Fruit fly (Drosophila melanogaster): ENCODE measurements around the gene Abcd3.

Abcd3 gene

DNA sequence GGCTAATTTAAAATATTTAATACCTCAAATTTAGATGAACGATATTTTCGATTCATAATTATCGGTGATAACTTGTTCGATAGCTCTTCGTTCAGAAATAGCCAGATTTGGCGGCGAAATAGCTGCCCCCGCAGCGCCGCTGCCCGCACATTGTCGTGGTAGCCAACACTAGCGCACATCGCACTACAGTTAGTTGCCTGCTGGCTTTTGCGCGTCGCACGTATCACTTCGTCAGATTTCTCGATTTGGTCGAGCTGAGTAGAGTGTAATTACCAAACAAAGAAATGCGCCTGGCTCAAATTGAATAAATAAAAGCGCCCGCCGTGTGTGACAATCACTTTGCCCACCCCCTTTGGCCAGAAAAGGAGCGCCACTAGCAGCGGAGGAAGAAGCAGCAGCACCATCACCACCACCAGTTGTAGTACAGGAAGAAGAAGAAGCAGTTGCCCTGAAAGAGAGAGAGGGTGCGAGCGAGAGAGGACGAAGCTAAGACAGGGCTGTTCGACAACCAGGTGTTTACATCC, at the start of gene Abcd3:
TSS of gene Abcd3 (plus strand) at position 145 of the 524 bp plus-strand sequence.
- TF ChIP-seq insv (optimal IDR thresholded peaks at IDR 0.05), result no peak
- TF ChIP-seq h (optimal IDR thresholded peaks at IDR 0.05), result no peak
- TF ChIP-seq Myc (optimal IDR thresholded peaks at IDR 0.05), result no peak
- no peak for TF ChIP-seq Sin3A (optimal IDR thresholded peaks at IDR 0.05)
- TF ChIP-seq ttk (optimal IDR thresholded peaks at IDR 0.05), result no peak
- TF ChIP-seq psq (optimal IDR thresholded peaks at IDR 0.05), result no peak

dm6 chrX:19701611-19702010, 49.0 kb upstream of the Abcd3 start, which contains the start of gene Tcs4:
TSS of gene Tcs4 (minus strand) at chrX:19701755.
- TF ChIP-seq Myc (optimal IDR thresholded peaks at IDR 0.05) (no peak), h (optimal IDR thresholded peaks at IDR 0.05) (no peak), Sin3A (optimal IDR thresholded peaks at IDR 0.05) (no peak), psq (optimal IDR thresholded peaks at IDR 0.05) (no peak), ttk (optimal IDR thresholded peaks at IDR 0.05) (no peak), insv (optimal IDR thresholded peaks at IDR 0.05) (no peak)

dm6 chrX:19704083-19704482, 46.5 kb upstream of the Abcd3 start, which contains the start of the genes CG14230 and CG14232:
TSS of gene CG14230 (plus strand) at chrX:19704176.
TSS of gene CG14232 (minus strand) at chrX:19704259.
- no peak for TF ChIP-seq h (optimal IDR thresholded peaks at IDR 0.05)
- TF ChIP-seq Sin3A (optimal IDR thresholded peaks at IDR 0.05), result no peak
- no peak for TF ChIP-seq Myc (optimal IDR thresholded peaks at IDR 0.05)
- no peak for TF ChIP-seq ttk (optimal IDR thresholded peaks at IDR 0.05)
- no peak for TF ChIP-seq psq (optimal IDR thresholded peaks at IDR 0.05)
- no peak for TF ChIP-seq insv (optimal IDR thresholded peaks at IDR 0.05)

DNA sequence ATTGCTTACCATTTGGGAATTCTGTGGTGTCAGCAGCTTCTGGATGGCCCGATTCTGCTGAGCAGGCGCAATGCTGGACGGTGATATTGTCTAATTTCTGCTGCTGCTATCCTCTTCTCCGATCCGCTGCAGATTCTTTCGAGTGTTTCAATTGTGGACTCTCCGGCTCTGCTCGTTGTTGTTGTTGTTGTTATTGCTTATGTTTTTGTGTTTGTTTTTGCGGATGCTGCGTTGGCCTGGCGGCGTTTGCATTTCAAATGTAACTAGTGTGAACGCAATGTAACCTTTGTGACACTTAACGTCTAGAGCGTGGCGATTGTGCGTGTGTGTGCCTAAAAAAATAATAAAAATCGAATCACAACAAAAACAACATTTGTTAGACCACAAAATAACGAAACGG, 38.6 kb upstream of the Abcd3 start:
- TF ChIP-seq psq (optimal IDR thresholded peaks at IDR 0.05) (no peak), Sin3A (optimal IDR thresholded peaks at IDR 0.05) (no peak), ttk (optimal IDR thresholded peaks at IDR 0.05) (no peak)

DNA sequence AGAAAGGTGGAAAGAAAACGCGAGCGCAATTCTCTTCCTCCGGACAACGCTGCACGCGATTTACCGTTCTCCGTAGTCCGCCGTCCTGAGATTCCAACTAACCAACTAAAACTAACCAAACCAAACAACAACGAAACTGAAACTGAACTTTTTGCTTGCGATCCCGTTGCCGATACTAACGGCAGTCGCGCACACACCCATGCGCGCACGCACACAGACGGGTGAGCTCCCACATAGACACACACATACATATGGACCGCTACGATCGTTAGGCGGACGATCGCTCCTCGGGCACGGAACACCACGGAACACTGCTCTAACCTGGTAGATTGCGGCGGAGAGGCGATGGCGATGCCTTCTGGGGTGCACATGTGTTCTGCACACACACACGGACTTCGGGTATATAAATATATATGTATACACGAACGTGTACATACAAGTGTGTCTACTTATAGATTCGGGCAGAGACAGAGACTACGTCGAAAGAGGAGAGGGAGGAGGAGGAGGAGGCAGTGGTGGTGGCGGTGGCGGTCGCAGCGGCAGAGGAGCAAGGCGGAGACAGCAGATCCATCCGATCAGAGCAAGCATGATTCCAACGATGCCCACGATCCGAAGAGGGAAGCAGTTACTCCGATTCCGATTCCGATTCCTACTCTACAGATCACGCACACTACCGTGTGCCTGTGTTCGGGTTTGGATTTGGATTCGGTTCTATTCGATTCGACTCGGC, 37.5 kb upstream of the Abcd3 start, which contains the start of gene meso18E:
TSS of gene meso18E (minus strand) at position 148 of the 730 bp plus-strand sequence.
- TF ChIP-seq ttk (optimal IDR thresholded peaks at IDR 0.05), result no peak
- no peak for TF ChIP-seq insv (optimal IDR thresholded peaks at IDR 0.05)

DNA sequence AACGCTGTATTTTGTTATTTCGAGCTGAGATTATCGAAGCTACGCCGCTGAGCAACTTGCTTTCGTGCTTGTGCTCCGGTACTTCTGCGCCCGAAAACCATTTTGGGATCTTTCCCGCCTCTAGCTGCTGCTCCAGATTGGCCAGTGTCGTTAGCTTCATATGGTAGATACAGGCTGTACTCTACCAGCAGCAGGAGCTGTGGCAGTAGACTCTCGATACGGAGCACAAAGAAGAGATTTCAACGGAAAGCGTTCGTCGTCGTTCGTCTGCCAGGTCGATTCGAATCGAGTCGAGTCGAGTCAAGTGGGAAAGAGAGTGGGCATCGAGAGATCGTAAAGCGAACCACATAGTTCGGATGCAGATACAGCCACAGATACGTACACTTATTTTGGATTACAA, 35.8 kb upstream of the Abcd3 start:
- TF ChIP-seq psq (optimal IDR thresholded peaks at IDR 0.05) (no peak), insv (optimal IDR thresholded peaks at IDR 0.05) (no peak), Sin3A (optimal IDR thresholded peaks at IDR 0.05) (no peak), h (optimal IDR thresholded peaks at IDR 0.05) (no peak), ttk (optimal IDR thresholded peaks at IDR 0.05) (no peak), Myc (optimal IDR thresholded peaks at IDR 0.05) (no peak)

DNA sequence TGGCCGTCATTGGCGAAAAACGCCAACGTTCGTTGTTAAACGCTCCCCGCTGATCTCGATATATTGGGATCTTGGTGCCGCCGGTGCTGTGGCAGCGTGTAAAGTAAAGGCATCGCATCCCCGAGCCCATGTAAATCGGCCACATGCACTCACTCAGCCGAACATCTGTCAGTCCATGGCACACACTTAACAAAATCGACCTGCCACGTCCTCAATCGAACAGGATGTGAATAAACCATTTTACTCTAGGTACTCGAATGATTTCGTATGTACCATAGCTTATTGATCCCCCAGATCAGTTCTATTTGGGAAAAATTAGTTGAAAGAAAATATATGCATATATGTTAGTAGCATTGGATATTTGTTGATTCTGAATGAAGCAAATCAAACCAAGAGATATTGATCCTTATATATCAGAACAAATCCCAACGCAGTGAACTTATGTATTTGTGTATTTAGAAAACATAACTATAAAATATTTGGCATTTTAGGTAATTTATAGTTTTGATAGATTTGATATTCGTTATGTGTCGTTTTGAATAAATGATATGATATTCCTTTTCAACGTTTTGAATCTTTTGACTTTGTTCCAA, 34.1 kb upstream of the Abcd3 start:
- no peak for TF ChIP-seq Sin3A (optimal IDR thresholded peaks at IDR 0.05)
- TF ChIP-seq insv (optimal IDR thresholded peaks at IDR 0.05), result no peak
- no peak for TF ChIP-seq Myc (optimal IDR thresholded peaks at IDR 0.05)
- TF ChIP-seq ttk (optimal IDR thresholded peaks at IDR 0.05), result no peak

dm6 chrX:19717041-19717440, 33.5 kb upstream of the Abcd3 start:
- TF ChIP-seq Myc (optimal IDR thresholded peaks at IDR 0.05) (no peak), psq (optimal IDR thresholded peaks at IDR 0.05) (no peak), h (optimal IDR thresholded peaks at IDR 0.05) (no peak), insv (optimal IDR thresholded peaks at IDR 0.05) (no peak), ttk (optimal IDR thresholded peaks at IDR 0.05) (no peak), Sin3A (optimal IDR thresholded peaks at IDR 0.05) (no peak)

dm6 chrX:19717988-19718973, 32.3 kb upstream of the Abcd3 start, which contains the start of gene CG12531:
TSS of gene CG12531 (plus strand) at chrX:19718923.
- TF ChIP-seq insv (optimal IDR thresholded peaks at IDR 0.05), result no peak
- no peak for TF ChIP-seq h (optimal IDR thresholded peaks at IDR 0.05)
- TF ChIP-seq ttk (optimal IDR thresholded peaks at IDR 0.05), result no peak
- no peak for TF ChIP-seq Sin3A (optimal IDR thresholded peaks at IDR 0.05)
- no peak for TF ChIP-seq Myc (optimal IDR thresholded peaks at IDR 0.05)
- TF ChIP-seq psq (optimal IDR thresholded peaks at IDR 0.05), result no peak

- TF ChIP-seq psq (optimal IDR thresholded peaks at IDR 0.05) (no peak), Myc (optimal IDR thresholded peaks at IDR 0.05) (no peak), Sin3A (optimal IDR thresholded peaks at IDR 0.05) (no peak), insv (optimal IDR thresholded peaks at IDR 0.05) (no peak), ttk (optimal IDR thresholded peaks at IDR 0.05) (no peak), h (optimal IDR thresholded peaks at IDR 0.05) (no peak)
Measured at dm6 chrX:19730844-19731243, 19.7 kb upstream of the Abcd3 start, which contains the start of gene AP-1-2beta. TSS of gene AP-1-2beta (plus strand) at chrX:19731004.

- TF ChIP-seq insv (optimal IDR thresholded peaks at IDR 0.05) (no peak), Sin3A (optimal IDR thresholded peaks at IDR 0.05) (no peak), Myc (optimal IDR thresholded peaks at IDR 0.05) (no peak), psq (optimal IDR thresholded peaks at IDR 0.05) (no peak), ttk (optimal IDR thresholded peaks at IDR 0.05) (no peak), h (optimal IDR thresholded peaks at IDR 0.05) (no peak)
Measured at dm6 chrX:19735270-19735669, 15.3 kb upstream of the Abcd3 start, which contains the start of gene CG14234. TSS of gene CG14234 (plus strand) at chrX:19735570.
